Fruit fly (Drosophila melanogaster): ENCODE results near the gene Gr98d.

DNA sequence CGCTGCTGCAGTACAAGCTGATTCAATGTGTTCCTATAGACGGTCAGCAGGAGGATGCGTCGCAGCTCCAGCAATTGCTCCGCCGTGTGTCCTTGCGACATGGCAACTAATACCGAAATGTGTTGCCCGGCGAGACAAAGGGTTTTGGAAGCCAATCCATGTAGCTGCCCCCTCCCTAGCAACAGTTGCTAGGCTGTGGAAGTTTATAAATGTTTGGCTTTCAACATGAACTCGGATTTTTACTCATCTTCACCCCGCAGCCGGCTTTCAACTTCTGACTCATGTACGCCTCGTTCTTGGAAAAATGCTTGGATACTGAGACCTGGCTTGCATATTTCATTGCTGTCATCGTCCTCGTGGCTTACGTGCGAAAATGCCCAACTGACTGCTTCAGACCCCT, 28.7 kb upstream of the Gr98d start, which contains the start of gene CG13972:
- TF ChIP-seq CG7101 (tag; optimal IDR thresholded peaks at IDR 0.05) = no peak
- no peak for TF ChIP-seq Crg-1 (GFP tag; optimal IDR thresholded peaks at IDR 0.05)
- no peak for TF ChIP-seq pad (GFP tag; optimal IDR thresholded peaks at IDR 0.05)
- no peak for TF ChIP-seq ovo (GFP tag; optimal IDR thresholded peaks at IDR 0.05)
- TF ChIP-seq Hr96 (GFP tag; optimal IDR thresholded peaks at IDR 0.05) = no peak

All from whole organism, adult.